Worm (Caenorhabditis elegans) whole organism, mixed stage, embryonic: ENCODE measurements around the gene F46C5.2.

ENCODE experiments used
- lsy-2 ChIP-seq: fragments of 150-350 bp; optimal IDR thresholded peaks from 2 replicates; lab custom pipeline; 2014; ENCODE audit warnings: missing biosample characterization, missing genetic modification characterization
- nhr-12 ChIP-seq: fragments of 150-350 bp; optimal IDR thresholded peaks from 2 replicates; lab custom pipeline; 2014; ENCODE audit warnings: missing biosample characterization, missing genetic modification characterization

DNA sequence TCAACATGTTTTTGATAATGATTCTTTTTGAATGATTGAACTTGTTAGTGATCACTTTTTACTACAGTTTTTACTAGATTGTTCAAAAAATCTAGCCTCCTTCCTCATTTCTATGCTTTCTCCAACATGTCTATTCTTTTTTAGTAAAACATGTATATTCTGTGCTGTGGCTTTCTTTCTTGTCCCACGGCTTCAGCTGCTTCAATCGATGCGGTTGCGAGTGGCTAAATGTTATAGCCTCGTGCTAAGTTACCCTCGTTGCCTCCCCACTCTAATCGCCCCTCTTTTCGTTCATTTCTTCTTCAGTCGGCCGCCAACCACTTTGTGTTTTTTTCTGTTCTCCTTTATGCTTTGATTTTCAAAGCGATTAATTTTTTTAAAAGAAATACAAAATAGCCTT, 43.2 kb downstream of the F46C5.2 start:
- no peak for TF ChIP-seq nhr-12 (tag; lab: Kevin White, UChicago)
- TF ChIP-seq lsy-2 (tag; lab: Kevin White, UChicago) = no peak
